Fruit fly (Drosophila melanogaster) whole organism, wandering third instar larva: ENCODE measurements around the gene Desat2.

ENCODE experiments used
- Abd-B ChIP-seq: fragments of >200 bp; optimal IDR thresholded peaks from 2 replicates; lab custom pipeline; 2017; ENCODE audit warnings: missing biosample characterization, missing genetic modification characterization
- CG32264 ChIP-seq: fragments of 200-800 bp; sonication (Bioruptor generic); optimal IDR thresholded peaks from 2 replicates; lab custom pipeline; 2016; ENCODE audit warnings: missing biosample characterization, missing genetic modification characterization
- CrebA ChIP-seq: fragments of 200-800 bp; sonication (Bioruptor generic); optimal IDR thresholded peaks from 2 replicates; lab custom pipeline; 2016; ENCODE audit warnings: missing biosample characterization, mild to moderate bottlenecking, missing genetic modification characterization, borderline replicate concordance
- GATAd ChIP-seq: sonication (Bioruptor generic); optimal IDR thresholded peaks from 2 replicates; lab custom pipeline; 2016; ENCODE audit warnings: missing biosample characterization, missing genetic modification characterization
- Hnf4 ChIP-seq: fragments of 200-800 bp; sonication (Bioruptor generic); optimal IDR thresholded peaks from 2 replicates; lab custom pipeline; 2016; ENCODE audit warnings: missing biosample characterization, mild to moderate bottlenecking, missing genetic modification characterization
- Hr78 ChIP-seq: fragments of >200 bp; optimal IDR thresholded peaks from 2 replicates; lab custom pipeline; 2017; ENCODE audit warnings: missing biosample characterization, missing genetic modification characterization
- Hr83 ChIP-seq: fragments of 200-300 bp; sonication (Bioruptor generic); optimal IDR thresholded peaks from 2 replicates; lab custom pipeline; 2016; ENCODE audit warnings: missing biosample characterization, mild to moderate bottlenecking, missing genetic modification characterization, moderate library complexity; ENCODE audit not compliant: poor library complexity, severe bottlenecking
- Jra ChIP-seq: sonication (Bioruptor generic); optimal IDR thresholded peaks from 2 replicates; lab custom pipeline; 2016; ENCODE audit warnings: missing biosample characterization, missing genetic modification characterization
- Myc ChIP-seq: fragments of >200 bp; optimal IDR thresholded peaks from 2 replicates; lab custom pipeline; 2017
- N ChIP-seq: fragments of >200 bp; optimal IDR thresholded peaks from 2 replicates; lab custom pipeline; 2018; ENCODE audit warnings: missing biosample characterization, missing external identifiers, missing genetic modification characterization
- OdsH ChIP-seq: fragments of 200-800 bp; sonication (Bioruptor generic); optimal IDR thresholded peaks from 2 replicates; lab custom pipeline; 2016; ENCODE audit warnings: missing biosample characterization, mild to moderate bottlenecking, missing genetic modification characterization
- Rel ChIP-seq, 2 experiments: fragments of 200-800 bp; sonication (Bioruptor generic) in 1 of 2; optimal IDR thresholded peaks; 2 replicates in 1 of 2; 3 replicates in 1 of 2; lab custom pipeline; 2016 to 2019; ENCODE audit warnings: mild to moderate bottlenecking in 2 of 2, missing biosample characterization in 2 of 2, missing genetic modification characterization in 2 of 2, moderate library complexity in 1 of 2
- Sp1 ChIP-seq: fragments of 200-800 bp; sonication (Bioruptor generic); optimal IDR thresholded peaks from 3 replicates; lab custom pipeline; 2019; ENCODE audit warnings: missing biosample characterization, mild to moderate bottlenecking, missing genetic modification characterization, moderate library complexity
- Vsx2 ChIP-seq: fragments of 200-300, 225-300 bp; sonication (Bioruptor generic); optimal IDR thresholded peaks from 2 replicates; lab custom pipeline; 2018; ENCODE audit warnings: missing biosample characterization, missing genetic modification characterization; ENCODE audit not compliant: partially characterized antibody
- br ChIP-seq: fragments of 200-800 bp; sonication (Bioruptor generic); optimal IDR thresholded peaks from 2 replicates; lab custom pipeline; 2016; ENCODE audit warnings: missing biosample characterization, missing genetic modification characterization
- brk ChIP-seq: fragments of 200-800 bp; sonication (Bioruptor generic); optimal IDR thresholded peaks from 2 replicates; lab custom pipeline; 2016; ENCODE audit warnings: missing biosample characterization, mild to moderate bottlenecking, missing genetic modification characterization
- dl ChIP-seq, 2 experiments: fragments of 175-275, 200-275 bp in 1 of 2; fragments of 200-275 bp in 1 of 2; sonication (Bioruptor generic); optimal IDR thresholded peaks; lab custom pipeline; 2018; ENCODE audit warnings: mild to moderate bottlenecking in 2 of 2, missing biosample characterization in 2 of 2, missing genetic modification characterization in 2 of 2, moderate library complexity in 2 of 2; ENCODE audit not compliant: partially characterized antibody in 2 of 2, insufficient read depth in 1 of 2
- dmrt93B ChIP-seq: fragments of 200-800 bp; sonication (Bioruptor generic); optimal IDR thresholded peaks from 2 replicates; lab custom pipeline; 2018; ENCODE audit warnings: missing biosample characterization, mild to moderate bottlenecking, missing genetic modification characterization
- ey ChIP-seq: fragments of 200-800 bp; sonication (Bioruptor generic); optimal IDR thresholded peaks from 2 replicates; lab custom pipeline; 2016; ENCODE audit warnings: missing biosample characterization, missing genetic modification characterization
- foxo ChIP-seq, 2 experiments: fragments of 200-800 bp; sonication (Bioruptor generic); optimal IDR thresholded peaks; 2 replicates in 1 of 2; 3 replicates in 1 of 2; lab custom pipeline; 2016 to 2017; ENCODE audit warnings: missing biosample characterization in 2 of 2, missing genetic modification characterization in 2 of 2
- fru ChIP-seq: fragments of 200-800 bp; sonication (Bioruptor generic); optimal IDR thresholded peaks from 3 replicates; lab custom pipeline; 2016; ENCODE audit warnings: missing biosample characterization, mild to moderate bottlenecking, missing genetic modification characterization
- h ChIP-seq: fragments of 200-800 bp; sonication (Bioruptor generic); optimal IDR thresholded peaks from 3 replicates; lab custom pipeline; 2016; ENCODE audit warnings: missing biosample characterization, mild to moderate bottlenecking, missing genetic modification characterization
- jim ChIP-seq: fragments of 175-275, 200-325 bp; sonication (Bioruptor generic); optimal IDR thresholded peaks from 2 replicates; lab custom pipeline; 2016; ENCODE audit warnings: missing biosample characterization, mild to moderate bottlenecking, missing genetic modification characterization
- lola ChIP-seq: fragments of >200 bp; optimal IDR thresholded peaks from 2 replicates; lab custom pipeline; 2017; ENCODE audit warnings: missing biosample characterization, missing genetic modification characterization
- pan ChIP-seq: fragments of >200 bp; optimal IDR thresholded peaks from 2 replicates; lab custom pipeline; 2017
- psq ChIP-seq: fragments of 200-800 bp; sonication (Bioruptor generic); optimal IDR thresholded peaks from 3 replicates; lab custom pipeline; 2017; ENCODE audit warnings: missing biosample characterization, mild to moderate bottlenecking, missing genetic modification characterization, moderate library complexity
- rgr ChIP-seq: fragments of 200-800 bp; sonication (Bioruptor generic); optimal IDR thresholded peaks from 3 replicates; lab custom pipeline; 2016; ENCODE audit warnings: missing biosample characterization, mild to moderate bottlenecking, missing genetic modification characterization
- sv ChIP-seq: fragments of 200-800 bp; sonication (Bioruptor generic); optimal IDR thresholded peaks from 3 replicates; lab custom pipeline; 2016; ENCODE audit warnings: missing biosample characterization, missing genetic modification characterization
- usp ChIP-seq: fragments of >200 bp; optimal IDR thresholded peaks from 2 replicates; lab custom pipeline; 2017; ENCODE audit warnings: missing biosample characterization, missing genetic modification characterization

Gene Desat2

dm6 chr3R:12449617-12450242 is 13.7 kb downstream of the Desat2 start:
- no peak for TF ChIP-seq Hnf4 (GFP tag; lab: Kevin White, UChicago)
- no peak for TF ChIP-seq rgr (GFP tag; lab: Kevin White, UChicago)
- no peak for TF ChIP-seq CG32264 (GFP tag; lab: Kevin White, UChicago)
- TF ChIP-seq Jra (GFP tag; lab: Kevin White, UChicago): no peak
- TF ChIP-seq lola: no peak
- TF ChIP-seq dl (GFP tag; optimal IDR thresholded peaks at IDR 0.05; lab: Kevin White, UChicago; ENCODE audit: insufficient read depth in 1 of 2, partially characterized antibody in 2 of 2): no peak
- no peak for TF ChIP-seq dmrt93B (GFP tag; lab: Kevin White, UChicago)
- TF ChIP-seq jim (GFP tag; lab: Kevin White, UChicago): no peak
- TF ChIP-seq h (GFP tag; lab: Kevin White, UChicago): no peak
- TF ChIP-seq brk (GFP tag; lab: Kevin White, UChicago): no peak
- TF ChIP-seq sv (GFP tag; lab: Kevin White, UChicago): no peak
- TF ChIP-seq, all 38 proteins: peak for 0

- TF ChIP-seq Rel (GFP tag; optimal IDR thresholded peaks at IDR 0.05; lab: Kevin White, UChicago) (no peak), Rel (tag; optimal IDR thresholded peaks at IDR 0.05; lab: Kevin White, UChicago) (peak; percentile 46), dl (GFP tag; optimal IDR thresholded peaks at IDR 0.05; lab: Kevin White, UChicago; ENCODE audit: insufficient read depth in 1 of 2, partially characterized antibody in 2 of 2) (no peak)
Observed at dm6 chr3R:12450713-12451259, 14.7 kb downstream of the Desat2 start.

- TF ChIP-seq psq (GFP tag; lab: Kevin White, UChicago) (no peak), h (GFP tag; lab: Kevin White, UChicago) (no peak), Rel (GFP tag; optimal IDR thresholded peaks at IDR 0.05; lab: Kevin White, UChicago) (no peak), Rel (tag; optimal IDR thresholded peaks at IDR 0.05; lab: Kevin White, UChicago) (no peak), Sp1 (GFP tag; lab: Kevin White, UChicago) (no peak), rgr (GFP tag; lab: Kevin White, UChicago) (no peak), dmrt93B (GFP tag; lab: Kevin White, UChicago) (no peak), ey (no peak), N (no peak), GATAd (GFP tag; lab: Kevin White, UChicago) (no peak)
Observed at dm6 chr3R:12451376-12451775, 15.3 kb downstream of the Desat2 start.

DNA sequence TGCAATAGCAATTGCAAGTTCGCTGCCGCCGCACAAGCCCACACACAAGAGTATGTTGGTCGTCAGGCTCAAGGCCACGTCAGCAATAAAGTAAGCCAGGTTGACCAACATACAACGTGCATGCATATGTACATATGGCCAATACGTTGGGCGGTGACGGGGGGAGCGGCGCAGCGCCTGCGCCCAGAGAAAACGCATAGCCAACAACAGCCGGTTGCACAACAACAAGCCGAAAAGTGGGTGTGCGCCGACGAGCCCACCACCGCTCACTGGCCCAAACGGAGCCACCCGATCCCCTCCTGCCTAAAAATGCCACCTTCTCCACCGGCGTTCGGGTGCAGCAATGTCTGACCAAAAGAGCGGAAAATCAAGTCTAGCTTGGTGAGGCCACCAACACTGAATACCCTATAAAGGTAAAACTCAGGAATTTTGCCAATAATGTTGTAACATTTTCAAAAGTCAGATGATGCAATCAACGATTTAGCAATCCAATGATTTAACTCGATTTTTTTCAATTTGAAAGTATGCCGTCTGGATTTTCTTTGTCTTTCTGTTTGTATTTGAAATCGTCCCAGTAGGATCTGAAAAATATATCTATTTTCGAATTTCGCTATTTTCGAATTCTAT is 16.0 kb downstream of the Desat2 start, which contains the start of gene CG5509:
CG5509 (plus strand) TSS at position 577 of the 627 bp plus-strand sequence.
- no peak for TF ChIP-seq fru
- TF ChIP-seq Hr78 (GFP tag; lab: Kevin White, UChicago): no peak
- TF ChIP-seq foxo (GFP tag; optimal IDR thresholded peaks at IDR 0.05; lab: Kevin White, UChicago): no peak
- TF ChIP-seq Sp1 (GFP tag; lab: Kevin White, UChicago): no peak
- TF ChIP-seq usp (GFP tag; lab: Kevin White, UChicago): no peak
- TF ChIP-seq Vsx2 (GFP tag; lab: Kevin White, UChicago): no peak
- TF ChIP-seq CrebA (GFP tag; lab: Kevin White, UChicago): no peak
- no peak for TF ChIP-seq jim (GFP tag; lab: Kevin White, UChicago)
- no peak for TF ChIP-seq dl (GFP tag; optimal IDR thresholded peaks at IDR 0.05; lab: Kevin White, UChicago; ENCODE audit: insufficient read depth in 1 of 2, partially characterized antibody in 2 of 2)
- TF ChIP-seq sv (GFP tag; lab: Kevin White, UChicago): no peak
- TF ChIP-seq dmrt93B (GFP tag; lab: Kevin White, UChicago): no peak
- TF ChIP-seq Hnf4 (GFP tag; lab: Kevin White, UChicago): no peak
- no peak for TF ChIP-seq GATAd (GFP tag; lab: Kevin White, UChicago)
- no peak for TF ChIP-seq OdsH (GFP tag; lab: Kevin White, UChicago)
- TF ChIP-seq brk (GFP tag; lab: Kevin White, UChicago): no peak
- TF ChIP-seq pan (lab: Kevin White, UChicago): no peak
- no peak for TF ChIP-seq Jra (GFP tag; lab: Kevin White, UChicago)
- TF ChIP-seq lola: no peak
- TF ChIP-seq Hr83 (GFP tag; lab: Kevin White, UChicago): no peak

dm6 chr3R:12454492-12454891 is 18.4 kb downstream of the Desat2 start:
- TF ChIP-seq Myc (lab: Kevin White, UChicago): no peak
- no peak for TF ChIP-seq dl (GFP tag; optimal IDR thresholded peaks at IDR 0.05; lab: Kevin White, UChicago; ENCODE audit: insufficient read depth in 1 of 2, partially characterized antibody in 2 of 2)
- no peak for TF ChIP-seq Rel (GFP tag; optimal IDR thresholded peaks at IDR 0.05; lab: Kevin White, UChicago)
- no peak for TF ChIP-seq Rel (tag; optimal IDR thresholded peaks at IDR 0.05; lab: Kevin White, UChicago)
- TF ChIP-seq Sp1 (GFP tag; lab: Kevin White, UChicago): no peak
- no peak for TF ChIP-seq Abd-B (GFP tag; lab: Kevin White, UChicago)
- no peak for TF ChIP-seq jim (GFP tag; lab: Kevin White, UChicago)
- no peak for TF ChIP-seq Hr78 (GFP tag; lab: Kevin White, UChicago)
- TF ChIP-seq GATAd (GFP tag; lab: Kevin White, UChicago): no peak
- TF ChIP-seq CrebA (GFP tag; lab: Kevin White, UChicago): no peak
- no peak for TF ChIP-seq sv (GFP tag; lab: Kevin White, UChicago)
- no peak for TF ChIP-seq fru
- no peak for TF ChIP-seq psq (GFP tag; lab: Kevin White, UChicago)
- TF ChIP-seq br: no peak
